Worm (Caenorhabditis elegans) whole organism, midembryonic: Measurements from ENCODE around the gene lgc-38.

Experiments
- T22C8.4 ChIP-seq: fragments of 200-800 bp; sonication (Bioruptor generic); IDR thresholded peaks from 2 replicates; pipeline ENCODE4 v1.3.6; 2022; ENCODE audit warnings: missing genetic modification characterization, missing compliant biosample characterization
- cog-1 ChIP-seq: sonication (generic microtip); optimal IDR thresholded peaks from 2 replicates; lab custom pipeline; 2016; ENCODE audit warnings: missing genetic modification characterization, missing compliant biosample characterization
- flt-1 ChIP-seq: fragments of 200-800 bp; sonication (Bioruptor generic); IDR thresholded peaks from 2 replicates; pipeline ENCODE4 v1.3.6; 2022; ENCODE audit warnings: missing genetic modification characterization, missing compliant biosample characterization
- klf-2 ChIP-seq: fragments of 200-800 bp; sonication (Bioruptor generic); conservative IDR thresholded peaks from 2 replicates; pipeline ENCODE4 v1.3.6; 2022; ENCODE audit warnings: missing genetic modification reagents, missing genetic modification characterization, missing compliant biosample characterization
- med-1 ChIP-seq: sonication (generic microtip); optimal IDR thresholded peaks from 2 replicates; lab custom pipeline; 2017; ENCODE audit warnings: missing genetic modification characterization, mild to moderate bottlenecking, missing compliant biosample characterization, antibody characterized with exemption, missing genetic modification reagents; ENCODE audit not compliant: insufficient read depth
- ref-1 ChIP-seq: fragments of 200-800 bp; sonication (Bioruptor generic); conservative IDR thresholded peaks from 2 replicates; pipeline ENCODE4 v1.3.6; 2022; ENCODE audit warnings: missing genetic modification reagents, missing genetic modification characterization, missing compliant biosample characterization
- tab-1 ChIP-seq: fragments of 200-800 bp; sonication (Bioruptor generic); IDR thresholded peaks from 2 replicates; pipeline ENCODE4 v1.3.6; 2022; ENCODE audit warnings: missing genetic modification characterization, missing compliant biosample characterization
- ztf-23 ChIP-seq: fragments of 200-800 bp; sonication (Bioruptor generic); IDR thresholded peaks from 2 replicates; pipeline ENCODE4 v1.3.6; 2022; ENCODE audit warnings: missing genetic modification reagents, missing genetic modification characterization, missing compliant biosample characterization
- ztf-29 ChIP-seq: fragments of 200-800 bp; sonication (Bioruptor generic); IDR thresholded peaks from 2 replicates; pipeline ENCODE4 v1.3.6; 2022; ENCODE audit warnings: missing genetic modification reagents, missing genetic modification characterization, missing compliant biosample characterization

ce11 chrIII:7056241-7056640, 47.3 kb downstream of the lgc-38 start, which contains the start of gene R01H2.2:
- TF ChIP-seq med-1 (GFP tag; lab: Kevin White, UChicago) (no peak), ztf-29 (no peak), ref-1 (GFP tag; lab: Robert Waterston, UW) (no peak), klf-2 (GFP tag; lab: Robert Waterston, UW) (no peak), cog-1 (tag; lab: Kevin White, UChicago) (no peak), ztf-23 (GFP tag; lab: Robert Waterston, UW) (no peak), flt-1 (no peak), tab-1 (GFP tag; lab: Robert Waterston, UW) (no peak), T22C8.4 (no peak)
